Worm (Caenorhabditis elegans): ENCODE results near the gene F10E9.11.

Gene F10E9.11

DNA sequence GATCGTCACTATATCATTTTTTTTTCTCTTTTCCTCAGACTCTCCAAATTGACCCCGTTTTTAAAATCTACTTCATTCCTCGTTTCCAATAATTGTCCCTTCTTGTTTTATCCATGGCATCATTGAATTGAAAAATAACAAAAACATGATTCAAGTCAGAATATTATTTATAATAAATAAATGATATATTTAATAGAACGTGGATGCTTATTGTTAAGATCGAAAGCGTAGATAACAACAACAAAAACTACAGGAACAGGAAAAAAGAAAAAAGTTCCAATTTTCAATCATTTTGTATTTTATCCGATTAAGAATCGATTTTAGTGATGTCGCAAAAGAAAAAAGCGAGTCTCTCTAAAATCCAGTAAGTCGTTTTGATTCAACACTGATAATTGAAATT lies 6.7 kb downstream of the F10E9.11 start, which contains the start of gene F10E9.2:
F10E9.2 (plus strand) TSS at position 301 of the 400 bp plus-strand sequence.
- TF ChIP-seq nhr-77 (tag; optimal IDR thresholded peaks at IDR 0.05): no peak
- TF ChIP-seq egl-27 (tag; optimal IDR thresholded peaks at IDR 0.05): no peak
- no peak for TF ChIP-seq mab-5 (tag; optimal IDR thresholded peaks at IDR 0.05)
- TF ChIP-seq dmd-4 (tag; optimal IDR thresholded peaks at IDR 0.05): no peak
- no peak for TF ChIP-seq lsy-2 (tag; optimal IDR thresholded peaks at IDR 0.05)
- TF ChIP-seq R02D3.7 (tag; optimal IDR thresholded peaks at IDR 0.05): no peak
- no peak for TF ChIP-seq F13H6.1 (tag; optimal IDR thresholded peaks at IDR 0.05)
- no peak for TF ChIP-seq blmp-1 (tag; optimal IDR thresholded peaks at IDR 0.05; ENCODE audit: insufficient read depth)
- TF ChIP-seq nhr-129 (tag; optimal IDR thresholded peaks at IDR 0.05): no peak

- TF ChIP-seq ztf-11 (tag; optimal IDR thresholded peaks at IDR 0.05): no peak
- TF ChIP-seq unc-55 (GFP tag; optimal IDR thresholded peaks at IDR 0.05): peak; percentile 43
- TF ChIP-seq C34F6.9 (tag; optimal IDR thresholded peaks at IDR 0.05): peak; percentile 11
- TF ChIP-seq dmd-4 (tag; optimal IDR thresholded peaks at IDR 0.05): no peak
- peak; percentile 34 for TF ChIP-seq nhr-129 (tag; optimal IDR thresholded peaks at IDR 0.05)
- TF ChIP-seq crh-2 (tag; optimal IDR thresholded peaks at IDR 0.05): no peak
- peak; percentile 19 to 96 for TF ChIP-seq lsy-2 (tag; optimal IDR thresholded peaks at IDR 0.05)
Observed at ce11 chrIII:8310239-8311057, 8.6 kb downstream of the F10E9.11 start, which contains the start of gene F10E9.3. F10E9.3 (plus strand) TSS chrIII:8311007.

DNA sequence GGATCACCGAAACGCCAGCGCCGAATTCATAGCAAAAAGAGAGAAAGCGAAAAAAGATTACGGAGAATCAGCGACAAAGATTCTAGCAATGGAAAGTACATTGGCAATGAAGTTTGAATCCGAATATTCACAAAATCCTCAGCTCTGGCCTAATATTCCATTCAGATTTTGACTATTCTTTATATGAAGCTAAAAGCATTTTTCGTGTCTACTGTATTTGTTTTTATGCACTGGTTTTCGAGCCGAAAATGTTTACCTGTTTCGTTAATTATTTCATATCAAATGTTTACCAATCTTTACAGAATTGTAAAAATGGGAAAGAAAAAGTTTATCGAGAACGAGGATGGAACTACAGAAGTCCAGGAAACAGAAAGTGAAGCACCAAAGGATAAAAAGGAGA lies 10.8 kb downstream of the F10E9.11 start, which contains the start of gene F10E9.4:
F10E9.4 (plus strand) TSS at position 301 of the 400 bp plus-strand sequence.
- TF ChIP-seq lin-13 (GFP tag; optimal IDR thresholded peaks at IDR 0.05): no peak
- no peak for TF ChIP-seq ztf-4 (tag; optimal IDR thresholded peaks at IDR 0.05)
- no peak for TF ChIP-seq sma-9 (GFP tag; optimal IDR thresholded peaks at IDR 0.05)
- no peak for TF ChIP-seq sma-9 (tag; optimal IDR thresholded peaks at IDR 0.05)
- no peak for TF ChIP-seq gmeb-1 (tag; optimal IDR thresholded peaks at IDR 0.05)
- no peak for TF ChIP-seq nhr-10 (tag; optimal IDR thresholded peaks at IDR 0.05)
- TF ChIP-seq lin-39 (tag; optimal IDR thresholded peaks at IDR 0.05): no peak
- TF ChIP-seq unc-55 (GFP tag; optimal IDR thresholded peaks at IDR 0.05): no peak
- no peak for TF ChIP-seq nhr-11 (tag; optimal IDR thresholded peaks at IDR 0.05)
- no peak for TF ChIP-seq alr-1 (tag; optimal IDR thresholded peaks at IDR 0.05)
- TF ChIP-seq nhr-77 (tag; optimal IDR thresholded peaks at IDR 0.05): no peak
- TF ChIP-seq crh-2 (tag; optimal IDR thresholded peaks at IDR 0.05): no peak

DNA sequence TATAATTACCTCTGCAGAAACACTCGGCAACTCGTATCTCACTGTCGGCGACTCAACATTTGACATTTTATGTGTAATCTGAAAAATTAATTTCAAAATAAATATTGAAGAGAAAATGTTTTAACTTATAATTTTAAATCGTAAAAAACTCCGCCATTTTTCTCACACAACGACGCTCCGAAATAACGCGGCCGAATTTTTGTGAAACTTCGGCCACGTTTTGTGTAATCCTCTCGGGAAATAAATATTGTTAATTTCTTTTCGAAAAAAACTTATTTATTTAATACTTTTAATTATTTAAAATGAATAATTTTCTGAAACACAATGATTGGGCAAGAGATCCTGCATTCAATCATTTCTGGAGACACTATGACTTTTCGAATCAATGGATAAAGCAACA lies 11.7 kb downstream of the F10E9.11 start, which contains the start of the genes F10E9.7 and F10E9.5:
F10E9.7 (minus strand) TSS at position 86 of the 400 bp plus-strand sequence.
F10E9.5 (plus strand) TSS at position 237 of the 400 bp plus-strand sequence.
- peak; percentile 75 to 96 for TF ChIP-seq lsy-2 (tag; optimal IDR thresholded peaks at IDR 0.05)
- TF ChIP-seq skn-1 (tag; optimal IDR thresholded peaks at IDR 0.05): peak; percentile 36
- peak; percentile 27 for TF ChIP-seq mab-5 (tag; optimal IDR thresholded peaks at IDR 0.05)
- no peak for TF ChIP-seq ceh-82 (tag; optimal IDR thresholded peaks at IDR 0.05)
- no peak for TF ChIP-seq dmd-4 (tag; optimal IDR thresholded peaks at IDR 0.05)
- no peak for TF ChIP-seq alr-1 (tag; optimal IDR thresholded peaks at IDR 0.05)
- no peak for TF ChIP-seq ceh-16 (tag; optimal IDR thresholded peaks at IDR 0.05)
- no peak for TF ChIP-seq aly-2 (tag; optimal IDR thresholded peaks at IDR 0.05)
- no peak for TF ChIP-seq unc-39 (tag; optimal IDR thresholded peaks at IDR 0.05)
- TF ChIP-seq nhr-23 (tag; optimal IDR thresholded peaks at IDR 0.05): no peak
- TF ChIP-seq ama-1 (optimal IDR thresholded peaks at IDR 0.05): no peak
- peak; percentile 95 for TF ChIP-seq sem-4 (tag; optimal IDR thresholded peaks at IDR 0.05)
- no peak for TF ChIP-seq peb-1 (tag; optimal IDR thresholded peaks at IDR 0.05)
- no peak for TF ChIP-seq R02D3.7 (tag; optimal IDR thresholded peaks at IDR 0.05)
- TF ChIP-seq Y55F3AM.14 (GFP tag; optimal IDR thresholded peaks at IDR 0.05): no peak
- TF ChIP-seq nhr-77 (tag; optimal IDR thresholded peaks at IDR 0.05): peak; percentile 43
- no peak for TF ChIP-seq nhr-12 (tag; optimal IDR thresholded peaks at IDR 0.05)
- peak; percentile 67 for TF ChIP-seq ztf-4 (tag; optimal IDR thresholded peaks at IDR 0.05)
- TF ChIP-seq elt-1 (tag; optimal IDR thresholded peaks at IDR 0.05): no peak
- no peak for TF ChIP-seq ZK546.5 (tag; optimal IDR thresholded peaks at IDR 0.05)
- peak; percentile 77 for TF ChIP-seq snpc-4 (tag; optimal IDR thresholded peaks at IDR 0.05)
- peak; percentile 96 for TF ChIP-seq sma-9 (GFP tag; optimal IDR thresholded peaks at IDR 0.05)
- TF ChIP-seq sma-9 (tag; optimal IDR thresholded peaks at IDR 0.05): no peak
- peak; percentile 94 for TF ChIP-seq C34F6.9 (tag; optimal IDR thresholded peaks at IDR 0.05)
- peak; percentile 84 for TF ChIP-seq fos-1 (tag; optimal IDR thresholded peaks at IDR 0.05)
- no peak for TF ChIP-seq nhr-11 (tag; optimal IDR thresholded peaks at IDR 0.05)
- TF ChIP-seq lin-11 (tag; optimal IDR thresholded peaks at IDR 0.05): peak; percentile 46
- TF ChIP-seq ztf-1 (GFP tag; conservative IDR thresholded peaks at IDR 0.05): no peak
- TF ChIP-seq zag-1 (tag; optimal IDR thresholded peaks at IDR 0.05): no peak
- peak; percentile 72 for TF ChIP-seq egl-27 (tag; optimal IDR thresholded peaks at IDR 0.05)
- TF ChIP-seq sma-3 (GFP tag; optimal IDR thresholded peaks at IDR 0.05): peak; percentile 96
- no peak for TF ChIP-seq nhr-237 (tag; optimal IDR thresholded peaks at IDR 0.05)
- no peak for TF ChIP-seq unc-62 (GFP tag; optimal IDR thresholded peaks at IDR 0.05)
- TF ChIP-seq mbf-1 (tag; optimal IDR thresholded peaks at IDR 0.05): no peak
- TF ChIP-seq nhr-10 (tag; optimal IDR thresholded peaks at IDR 0.05): peak; percentile 40
- peak; percentile 89 for TF ChIP-seq F13H6.1 (tag; optimal IDR thresholded peaks at IDR 0.05)
- TF ChIP-seq elt-3 (tag; optimal IDR thresholded peaks at IDR 0.05): no peak
- TF ChIP-seq lin-13 (GFP tag; optimal IDR thresholded peaks at IDR 0.05): peak; percentile 84

Data from whole organism, L2 larva.